Worm (Caenorhabditis elegans) whole organism, mixed stage, embryonic: ENCODE measurements around the gene C44C10.7.

ENCODE experiments used
- M03D4.4 ChIP-seq: sonication (generic microtip); optimal IDR thresholded peaks from 2 replicates; lab custom pipeline; 2017; ENCODE audit warnings: mild to moderate bottlenecking, missing genetic modification characterization, missing compliant biosample characterization
- blmp-1 ChIP-seq: fragments of 150-350 bp; optimal IDR thresholded peaks from 2 replicates; lab custom pipeline; 2014; ENCODE audit warnings: missing biosample characterization, missing genetic modification characterization
- elt-3 ChIP-seq: fragments of 150-350 bp; optimal IDR thresholded peaks from 2 replicates; lab custom pipeline; 2014; ENCODE audit warnings: missing biosample characterization, missing genetic modification characterization
- lin-13 ChIP-seq: fragments of 150-350 bp; optimal IDR thresholded peaks from 2 replicates; lab custom pipeline; 2014; ENCODE audit warnings: missing biosample characterization, missing genetic modification characterization
- nhr-12 ChIP-seq: fragments of 150-350 bp; optimal IDR thresholded peaks from 2 replicates; lab custom pipeline; 2014; ENCODE audit warnings: missing biosample characterization, missing genetic modification characterization
- snpc-4 ChIP-seq: fragments of 150-350 bp; optimal IDR thresholded peaks from 2 replicates; lab custom pipeline; 2014; ENCODE audit warnings: missing biosample characterization, missing genetic modification characterization
- unc-62 ChIP-seq: fragments of 150-350 bp; optimal IDR thresholded peaks from 2 replicates; lab custom pipeline; 2014; ENCODE audit warnings: missing biosample characterization, missing genetic modification reagents, missing genetic modification characterization

ce11 chrX:11687836-11688319 is at the start of gene C44C10.7:
- TF ChIP-seq nhr-12 (tag; lab: Kevin White, UChicago) (no peak), blmp-1 (tag; lab: Kevin White, UChicago) (no peak), unc-62 (GFP tag; lab: Kevin White, UChicago) (no peak), elt-3 (tag; lab: Kevin White, UChicago) (no peak), lin-13 (tag; lab: Kevin White, UChicago) (no peak), M03D4.4 (tag; lab: Kevin White, UChicago) (no peak), snpc-4 (tag; lab: Kevin White, UChicago) (no peak)
